Fruit fly (Drosophila melanogaster): ENCODE data around the gene CG46335.

CG46335 gene

DNA sequence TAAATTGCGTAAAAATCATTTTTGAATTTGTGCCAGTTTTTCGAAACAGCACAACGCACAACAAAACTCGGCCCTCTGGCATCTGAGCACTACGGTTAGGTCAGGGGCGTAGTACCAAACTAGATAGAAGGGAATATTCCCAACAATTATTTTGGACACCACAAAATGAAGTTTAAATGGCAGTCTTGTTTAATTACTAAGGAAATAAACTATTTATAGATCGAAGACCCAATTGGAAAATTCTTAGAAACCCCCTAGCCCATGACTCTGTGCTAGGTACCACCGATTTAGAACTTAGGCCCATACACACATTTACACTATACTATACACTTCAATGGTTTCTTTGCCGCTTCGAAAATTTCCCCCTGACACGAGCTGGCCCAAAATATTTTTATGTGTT lies 38.5 kb upstream of the CG46335 start (continued):
- TF ChIP-seq CG10669 (GFP tag; optimal IDR thresholded peaks at IDR 0.05), result no peak
- TF ChIP-seq Ets96B (tag; optimal IDR thresholded peaks at IDR 0.05), result no peak
- TF ChIP-seq CG8632 (GFP tag; optimal IDR thresholded peaks at IDR 0.05), result no peak
- no peak for TF ChIP-seq CG10631 (GFP tag; optimal IDR thresholded peaks at IDR 0.05)

DNA sequence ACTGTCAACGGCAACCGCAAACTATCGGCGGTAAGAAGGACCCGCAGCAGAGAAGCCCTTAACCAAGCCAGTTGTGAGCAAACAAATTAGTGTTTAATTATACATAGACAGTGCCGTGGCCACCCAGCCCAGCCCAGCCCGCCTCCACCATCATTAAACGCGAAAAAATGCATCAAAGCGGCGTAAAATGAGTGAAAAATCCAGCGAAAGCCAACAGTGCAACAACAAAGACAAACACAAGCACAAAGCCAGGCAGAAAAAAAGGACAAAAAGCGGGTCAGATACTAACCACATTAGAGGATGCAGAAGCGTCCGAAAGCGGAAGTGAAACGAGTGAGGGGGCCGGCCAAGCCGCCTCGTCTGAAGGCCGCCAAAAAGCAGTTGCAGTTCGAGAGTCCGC lies 28.2 kb downstream of the CG46335 start, which contains the start of gene CG42534:
Gene CG42534, plus strand, starts transcription at position 301 of the 400 bp plus-strand sequence.
- TF ChIP-seq CG7368 (GFP tag; optimal IDR thresholded peaks at IDR 0.05), result no peak
- no peak for TF ChIP-seq CG6792 (GFP tag; optimal IDR thresholded peaks at IDR 0.05)
- TF ChIP-seq CG8632 (GFP tag; optimal IDR thresholded peaks at IDR 0.05), result no peak
- no peak for TF ChIP-seq dsx (GFP tag; optimal IDR thresholded peaks at IDR 0.05; ENCODE audit: poor library complexity, severe bottlenecking)
- TF ChIP-seq Sox14 (GFP tag; optimal IDR thresholded peaks at IDR 0.05), result no peak
- no peak for TF ChIP-seq net (GFP tag; optimal IDR thresholded peaks at IDR 0.05)

DNA sequence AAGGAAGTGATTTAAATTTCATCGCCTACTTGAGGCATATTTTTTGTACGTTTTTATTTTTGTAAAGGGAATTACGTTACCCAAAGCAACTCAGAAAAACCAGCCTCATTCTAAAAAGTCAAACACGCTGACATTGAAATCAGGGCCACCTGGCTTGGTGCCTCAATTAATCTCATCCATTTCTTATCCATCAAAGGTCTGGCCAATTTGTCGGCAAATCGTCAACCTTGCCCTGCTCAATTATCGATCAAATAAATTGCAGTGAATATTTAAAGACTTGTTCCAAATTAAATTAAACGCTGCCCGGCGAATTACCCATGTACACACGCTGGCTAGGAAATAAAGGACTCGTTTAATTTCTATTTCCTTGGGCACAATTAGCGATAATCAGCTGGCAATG lies 37.7 kb downstream of the CG46335 start, which contains the start of gene CG3330:
Gene CG3330, minus strand, starts transcription at position 101 of the 400 bp plus-strand sequence.
- TF ChIP-seq topi (GFP tag; optimal IDR thresholded peaks at IDR 0.05) (no peak), Gug (GFP tag; IDR thresholded peaks at IDR 0.05) (no peak), cyc (GFP tag; optimal IDR thresholded peaks at IDR 0.05) (no peak), CG8632 (GFP tag; optimal IDR thresholded peaks at IDR 0.05) (no peak), CG6163 (GFP tag; IDR thresholded peaks at IDR 0.05) (no peak), CG34406 (GFP tag; optimal IDR thresholded peaks at IDR 0.05) (no peak), spab (GFP tag; optimal IDR thresholded peaks at IDR 0.05) (no peak), salr (GFP tag; optimal IDR thresholded peaks at IDR 0.05) (no peak), CG1621 (tag; optimal IDR thresholded peaks at IDR 0.05) (no peak), CG7368 (GFP tag; optimal IDR thresholded peaks at IDR 0.05) (no peak), Hr39 (GFP tag; optimal IDR thresholded peaks at IDR 0.05) (no peak), CG11902 (GFP tag; optimal IDR thresholded peaks at IDR 0.05) (no peak), CG8319 (GFP tag; optimal IDR thresholded peaks at IDR 0.05) (no peak), fkh (GFP tag; optimal IDR thresholded peaks at IDR 0.05) (no peak), net (GFP tag; optimal IDR thresholded peaks at IDR 0.05) (no peak), Ets21C (GFP tag; optimal IDR thresholded peaks at IDR 0.05) (no peak), OdsH (GFP tag; optimal IDR thresholded peaks at IDR 0.05) (no peak), Eip78C (GFP tag) (no peak), fd59A (GFP tag; optimal IDR thresholded peaks at IDR 0.05) (no peak), CG11294 (GFP tag; IDR thresholded peaks at IDR 0.05) (no peak)

DNA sequence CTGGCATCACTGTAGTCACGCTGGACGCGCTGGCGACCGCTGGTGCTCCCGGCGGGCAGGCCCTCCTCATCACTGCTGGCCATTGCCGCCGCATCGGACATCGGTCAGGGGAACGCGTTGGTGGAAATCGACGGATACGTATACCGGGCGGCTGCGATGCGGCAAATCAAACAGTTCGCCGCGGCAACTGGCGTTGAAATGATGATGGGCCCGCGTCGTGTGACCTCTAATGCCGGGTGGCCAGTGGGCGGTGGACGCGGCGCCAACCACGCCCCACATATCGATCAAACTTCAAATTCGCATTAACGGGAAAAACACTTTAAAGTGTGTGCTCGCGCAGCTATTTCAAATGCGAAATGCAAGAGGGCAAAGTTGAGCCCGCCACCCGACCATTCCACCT lies 46.3 kb downstream of the CG46335 start, which contains the start of gene CG3339:
Gene CG3339, minus strand, starts transcription at position 101 of the 400 bp plus-strand sequence.
- no peak for TF ChIP-seq CG3919 (GFP tag; optimal IDR thresholded peaks at IDR 0.05)
- TF ChIP-seq OdsH (GFP tag; optimal IDR thresholded peaks at IDR 0.05), result no peak
- no peak for TF ChIP-seq CG34406 (GFP tag; optimal IDR thresholded peaks at IDR 0.05)
- TF ChIP-seq achi (GFP tag; optimal IDR thresholded peaks at IDR 0.05), result no peak
- TF ChIP-seq ss (GFP tag; optimal IDR thresholded peaks at IDR 0.05), result no peak
- no peak for TF ChIP-seq CG1621 (tag; optimal IDR thresholded peaks at IDR 0.05)
- TF ChIP-seq topi (GFP tag; optimal IDR thresholded peaks at IDR 0.05), result no peak
- no peak for TF ChIP-seq CG6808 (GFP tag; optimal IDR thresholded peaks at IDR 0.05)
- TF ChIP-seq eg (GFP tag; IDR thresholded peaks at IDR 0.05), result no peak
- TF ChIP-seq CG9139 (GFP tag; optimal IDR thresholded peaks at IDR 0.05), result no peak
- TF ChIP-seq CG15336 (GFP tag; IDR thresholded peaks at IDR 0.05), result no peak
- no peak for TF ChIP-seq Met (GFP tag; optimal IDR thresholded peaks at IDR 0.05)
- TF ChIP-seq fd85E (GFP tag; optimal IDR thresholded peaks at IDR 0.05), result no peak

All from whole organism, prepupa.